Worm (Caenorhabditis elegans) whole organism, midembryonic: ENCODE data around the gene F15H10.9.

ENCODE experiments used
- T22C8.4 ChIP-seq: fragments of 200-800 bp; sonication (Bioruptor generic); IDR thresholded peaks from 2 replicates; pipeline ENCODE4 v1.3.6; 2022; ENCODE audit warnings: missing genetic modification characterization, missing compliant biosample characterization
- cog-1 ChIP-seq: sonication (generic microtip); optimal IDR thresholded peaks from 2 replicates; lab custom pipeline; 2016; ENCODE audit warnings: missing genetic modification characterization, missing compliant biosample characterization
- flt-1 ChIP-seq: fragments of 200-800 bp; sonication (Bioruptor generic); IDR thresholded peaks from 2 replicates; pipeline ENCODE4 v1.3.6; 2022; ENCODE audit warnings: missing genetic modification characterization, missing compliant biosample characterization
- klf-2 ChIP-seq: fragments of 200-800 bp; sonication (Bioruptor generic); conservative IDR thresholded peaks from 2 replicates; pipeline ENCODE4 v1.3.6; 2022; ENCODE audit warnings: missing genetic modification reagents, missing genetic modification characterization, missing compliant biosample characterization
- med-1 ChIP-seq: sonication (generic microtip); optimal IDR thresholded peaks from 2 replicates; lab custom pipeline; 2017; ENCODE audit warnings: missing genetic modification characterization, mild to moderate bottlenecking, missing compliant biosample characterization, antibody characterized with exemption, missing genetic modification reagents; ENCODE audit not compliant: insufficient read depth
- ref-1 ChIP-seq: fragments of 200-800 bp; sonication (Bioruptor generic); conservative IDR thresholded peaks from 2 replicates; pipeline ENCODE4 v1.3.6; 2022; ENCODE audit warnings: missing genetic modification reagents, missing genetic modification characterization, missing compliant biosample characterization
- tab-1 ChIP-seq: fragments of 200-800 bp; sonication (Bioruptor generic); IDR thresholded peaks from 2 replicates; pipeline ENCODE4 v1.3.6; 2022; ENCODE audit warnings: missing genetic modification characterization, missing compliant biosample characterization
- ztf-23 ChIP-seq: fragments of 200-800 bp; sonication (Bioruptor generic); IDR thresholded peaks from 2 replicates; pipeline ENCODE4 v1.3.6; 2022; ENCODE audit warnings: missing genetic modification reagents, missing genetic modification characterization, missing compliant biosample characterization
- ztf-29 ChIP-seq: fragments of 200-800 bp; sonication (Bioruptor generic); IDR thresholded peaks from 2 replicates; pipeline ENCODE4 v1.3.6; 2022; ENCODE audit warnings: missing genetic modification reagents, missing genetic modification characterization, missing compliant biosample characterization

F15H10.9 gene

ce11 chrV:10388318-10388717 lies 26.2 kb downstream of the F15H10.9 start, which contains the start of gene AC3.5:
TSS of gene AC3.5 (plus strand) at chrV:10388527.
- TF ChIP-seq klf-2 (GFP tag; lab: Robert Waterston, UW) (no peak), flt-1 (GFP tag; lab: Robert Waterston, UW) (no peak), ztf-29 (GFP tag; lab: Robert Waterston, UW) (no peak), cog-1 (tag; lab: Kevin White, UChicago) (no peak), med-1 (GFP tag; lab: Kevin White, UChicago) (no peak), ztf-23 (no peak), T22C8.4 (GFP tag; lab: Robert Waterston, UW) (no peak), ref-1 (GFP tag; lab: Robert Waterston, UW) (no peak), tab-1 (no peak)

- TF ChIP-seq tab-1: no peak
- TF ChIP-seq ztf-23: no peak
- no peak for TF ChIP-seq ztf-29 (GFP tag; lab: Robert Waterston, UW)
- TF ChIP-seq cog-1 (tag; lab: Kevin White, UChicago): no peak
- no peak for TF ChIP-seq T22C8.4 (GFP tag; lab: Robert Waterston, UW)
- TF ChIP-seq flt-1 (GFP tag; lab: Robert Waterston, UW): no peak
- TF ChIP-seq med-1 (GFP tag; lab: Kevin White, UChicago): no peak
- TF ChIP-seq ref-1 (GFP tag; lab: Robert Waterston, UW): no peak
- TF ChIP-seq klf-2 (GFP tag; lab: Robert Waterston, UW): no peak
Observed at ce11 chrV:10387412-10387811, 27.1 kb downstream of the F15H10.9 start.

ce11 chrV:10383950-10384349 lies 30.6 kb downstream of the F15H10.9 start, which contains the start of gene spe-10:
TSS of gene spe-10 (plus strand) at chrV:10384250.
- TF ChIP-seq klf-2 (GFP tag; lab: Robert Waterston, UW) (no peak), ztf-29 (GFP tag; lab: Robert Waterston, UW) (no peak), med-1 (GFP tag; lab: Kevin White, UChicago) (no peak), tab-1 (no peak), flt-1 (GFP tag; lab: Robert Waterston, UW) (no peak), T22C8.4 (GFP tag; lab: Robert Waterston, UW) (no peak), ref-1 (GFP tag; lab: Robert Waterston, UW) (no peak), ztf-23 (no peak), cog-1 (tag; lab: Kevin White, UChicago) (no peak)

ce11 chrV:10382142-10382541 lies 32.4 kb downstream of the F15H10.9 start, which contains the start of gene pqn-2:
TSS of gene pqn-2 (plus strand) at chrV:10382442.
- TF ChIP-seq ztf-29 (GFP tag; lab: Robert Waterston, UW) (no peak), T22C8.4 (GFP tag; lab: Robert Waterston, UW) (no peak), ref-1 (GFP tag; lab: Robert Waterston, UW) (no peak)

- TF ChIP-seq T22C8.4 (GFP tag; lab: Robert Waterston, UW) (no peak), klf-2 (GFP tag; lab: Robert Waterston, UW) (no peak), cog-1 (tag; lab: Kevin White, UChicago) (no peak), tab-1 (no peak), ztf-29 (GFP tag; lab: Robert Waterston, UW) (no peak), flt-1 (GFP tag; lab: Robert Waterston, UW) (no peak), ztf-23 (no peak), med-1 (GFP tag; lab: Kevin White, UChicago) (no peak), ref-1 (GFP tag; lab: Robert Waterston, UW) (no peak)
Observed at ce11 chrV:10381726-10382125, 32.8 kb downstream of the F15H10.9 start, which contains the start of gene abu-1. TSS of gene abu-1 (minus strand) at chrV:10381826.

ce11 chrV:10379761-10380160 lies 34.7 kb downstream of the F15H10.9 start:
- no peak for TF ChIP-seq tab-1
- no peak for TF ChIP-seq med-1 (GFP tag; lab: Kevin White, UChicago)
- TF ChIP-seq klf-2 (GFP tag; lab: Robert Waterston, UW): no peak

ce11 chrV:10379293-10379692 lies 35.2 kb downstream of the F15H10.9 start, which contains the start of gene AC3.12:
TSS of gene AC3.12 (minus strand) at chrV:10379393.
- no peak for TF ChIP-seq tab-1
- TF ChIP-seq med-1 (GFP tag; lab: Kevin White, UChicago): no peak
- TF ChIP-seq ref-1 (GFP tag; lab: Robert Waterston, UW): no peak
- TF ChIP-seq ztf-23: no peak
- no peak for TF ChIP-seq flt-1 (GFP tag; lab: Robert Waterston, UW)
- TF ChIP-seq klf-2 (GFP tag; lab: Robert Waterston, UW): no peak
- no peak for TF ChIP-seq cog-1 (tag; lab: Kevin White, UChicago)
- TF ChIP-seq ztf-29 (GFP tag; lab: Robert Waterston, UW): no peak

ce11 chrV:10371951-10372350 lies 42.6 kb downstream of the F15H10.9 start, which contains the start of gene ugt-49:
TSS of gene ugt-49 (plus strand) at chrV:10372321.
- TF ChIP-seq ztf-23: no peak
- TF ChIP-seq flt-1 (GFP tag; lab: Robert Waterston, UW): no peak
- no peak for TF ChIP-seq tab-1
- no peak for TF ChIP-seq klf-2 (GFP tag; lab: Robert Waterston, UW)
- TF ChIP-seq ref-1 (GFP tag; lab: Robert Waterston, UW): no peak
- no peak for TF ChIP-seq T22C8.4 (GFP tag; lab: Robert Waterston, UW)
- no peak for TF ChIP-seq ztf-29 (GFP tag; lab: Robert Waterston, UW)
- TF ChIP-seq cog-1 (tag; lab: Kevin White, UChicago): no peak

ce11 chrV:10371177-10371576 lies 43.3 kb downstream of the F15H10.9 start:
- TF ChIP-seq ztf-23 (no peak), cog-1 (tag; lab: Kevin White, UChicago) (no peak), tab-1 (no peak), T22C8.4 (GFP tag; lab: Robert Waterston, UW) (no peak), flt-1 (GFP tag; lab: Robert Waterston, UW) (no peak), med-1 (GFP tag; lab: Kevin White, UChicago) (no peak), klf-2 (GFP tag; lab: Robert Waterston, UW) (no peak), ref-1 (GFP tag; lab: Robert Waterston, UW) (no peak), ztf-29 (GFP tag; lab: Robert Waterston, UW) (no peak)
